Worm (Caenorhabditis elegans) whole organism, early embryonic: ENCODE measurements around the gene pqn-27.

Experiments used
- hmbx-1 ChIP-seq: sonication (generic microtip); optimal IDR thresholded peaks from 2 replicates; lab custom pipeline; 2016; ENCODE audit warnings: mild to moderate bottlenecking, missing genetic modification characterization, missing compliant biosample characterization
- hnd-1 ChIP-seq: sonication (generic microtip); optimal IDR thresholded peaks from 2 replicates; lab custom pipeline; 2016; ENCODE audit warnings: missing genetic modification characterization, missing compliant biosample characterization
- tbx-11 ChIP-seq: fragments of 200-800 bp; sonication (Bioruptor generic); IDR thresholded peaks from 2 replicates; pipeline ENCODE4 v1.3.6; 2022; ENCODE audit warnings: missing genetic modification characterization, missing compliant biosample characterization

DNA sequence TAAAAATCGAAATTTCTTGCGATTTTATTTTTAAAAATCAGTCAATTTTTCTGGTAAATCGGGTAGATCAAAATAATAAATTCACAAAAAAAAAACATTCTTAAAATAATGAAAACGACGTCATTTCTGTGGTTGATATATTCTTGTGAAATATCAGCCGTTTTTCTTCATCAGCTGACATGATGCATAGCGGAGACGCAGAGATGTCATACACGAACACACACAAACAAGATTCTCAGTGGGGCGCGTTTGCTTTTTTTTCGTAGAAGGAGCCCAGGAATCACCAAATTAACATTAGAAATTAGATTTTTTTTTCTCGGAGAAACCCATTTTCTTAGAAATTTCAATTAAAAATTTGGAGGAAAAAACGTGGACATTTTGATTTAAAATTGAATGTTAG is 12.8 kb downstream of the pqn-27 start:
- TF ChIP-seq hmbx-1 (tag; lab: Kevin White, UChicago) (no peak), tbx-11 (GFP tag; lab: Robert Waterston, UW) (no peak), hnd-1 (tag; lab: Kevin White, UChicago) (no peak)
